Worm (Caenorhabditis elegans) whole organism, L4 larva: ENCODE results near the gene tbx-9.
A peak's percentile ranks its signal among the peaks of the same experiment; 100 is the strongest.

ENCODE experiments used
- D1046.2 ChIP-seq: fragments of 200-800 bp; sonication (Bioruptor generic); IDR thresholded peaks from 2 replicates; pipeline ENCODE4 v1.3.6; 2022; ENCODE audit warnings: missing genetic modification characterization, missing compliant biosample characterization
- fkh-10 ChIP-seq: fragments of 150-350 bp; optimal IDR thresholded peaks from 2 replicates; lab custom pipeline; 2014; ENCODE audit warnings: missing biosample characterization, missing genetic modification reagents, missing genetic modification characterization
- set-16 ChIP-seq: fragments of 200-800 bp; sonication (Bioruptor generic); IDR thresholded peaks from 2 replicates; pipeline ENCODE4 v1.3.6; 2022; ENCODE audit warnings: missing genetic modification reagents, missing genetic modification characterization, missing compliant biosample characterization
- unc-130 ChIP-seq: sonication (generic microtip); optimal IDR thresholded peaks from 2 replicates; lab custom pipeline; 2016; ENCODE audit warnings: missing genetic modification reagents, missing genetic modification characterization, missing compliant biosample characterization

ce11 chrIII:10333961-10334542 lies 7.6 kb downstream of the tbx-9 start, which contains the start of the genes jmjd-4 and mev-1:
- TF ChIP-seq unc-130 (GFP tag; lab: Kevin White, UChicago) (peak; percentile 35), D1046.2 (GFP tag; lab: Robert Waterston, UW) (0 out of 2 replicates have a peak, but pooled peaks have one; percentile 52), set-16 (GFP tag; lab: Robert Waterston, UW) (peak; percentile 21; the same call in 1 of the 2 replicates), fkh-10 (GFP tag; lab: Kevin White, UChicago) (peak; percentile 40)
